Worm (Caenorhabditis elegans): ENCODE data around the gene F13H8.8.
A peak's percentile ranks its signal among the peaks of the same experiment; 100 is the strongest.

The F13H8.8 gene

ce11 chrII:6241758-6242157, 26.1 kb downstream of the F13H8.8 start, which contains the start of gene T24H7.8:
TSS of gene T24H7.8 (plus strand) at chrII:6242058.
- TF ChIP-seq nhr-11 (tag; optimal IDR thresholded peaks at IDR 0.05) = no peak
- no peak for TF ChIP-seq F37D6.2 (tag; optimal IDR thresholded peaks at IDR 0.05)
- TF ChIP-seq madf-5 (GFP tag; IDR thresholded peaks at IDR 0.05) = no peak
- TF ChIP-seq dmd-9 (GFP tag; IDR thresholded peaks at IDR 0.05) = no peak
- TF ChIP-seq spr-1 (tag; optimal IDR thresholded peaks at IDR 0.05) = no peak
- no peak for TF ChIP-seq skn-1 (tag; optimal IDR thresholded peaks at IDR 0.05)
- TF ChIP-seq dmd-8 (GFP tag; IDR thresholded peaks at IDR 0.05) = no peak
- TF ChIP-seq sdz-12 (GFP tag; optimal IDR thresholded peaks at IDR 0.05) = no peak
- no peak for TF ChIP-seq unc-62 (GFP tag; optimal IDR thresholded peaks at IDR 0.05 in 1 of 2)
- no peak for TF ChIP-seq unc-62 (tag; optimal IDR thresholded peaks at IDR 0.05)
- TF ChIP-seq zfp-2 (tag; optimal IDR thresholded peaks at IDR 0.05) = no peak
- TF ChIP-seq ztf-11 (tag; optimal IDR thresholded peaks at IDR 0.05) = no peak
- TF ChIP-seq F26F4.8 (GFP tag; conservative IDR thresholded peaks at IDR 0.05) = no peak
- no peak for TF ChIP-seq set-16 (GFP tag; IDR thresholded peaks at IDR 0.05)

ce11 chrII:6236093-6236945, 31.6 kb downstream of the F13H8.8 start:
- TF ChIP-seq nhr-6 (tag; optimal IDR thresholded peaks at IDR 0.05) (peak; percentile 49), ztf-11 (tag; optimal IDR thresholded peaks at IDR 0.05) (no peak), vab-7 (GFP tag; IDR thresholded peaks at IDR 0.05) (no peak), nhr-237 (tag; optimal IDR thresholded peaks at IDR 0.05) (no peak), snpc-4 (tag; optimal IDR thresholded peaks at IDR 0.05) (no peak), lim-7 (GFP tag; IDR thresholded peaks at IDR 0.05) (no peak), mxl-2 (GFP tag; conservative IDR thresholded peaks at IDR 0.05) (no peak), Y48G9A.11 (GFP tag; IDR thresholded peaks at IDR 0.05) (no peak), mep-1 (tag; optimal IDR thresholded peaks at IDR 0.05) (no peak), F37D6.2 (tag; optimal IDR thresholded peaks at IDR 0.05) (no peak), zfp-3 (GFP tag; conservative IDR thresholded peaks at IDR 0.05) (no peak), ama-1 (optimal IDR thresholded peaks at IDR 0.05) (no peak), unc-39 (tag; optimal IDR thresholded peaks at IDR 0.05) (no peak), lin-15B (tag; optimal IDR thresholded peaks at IDR 0.05) (no peak), nhr-76 (tag; optimal IDR thresholded peaks at IDR 0.05) (no peak), mdl-1 (tag; optimal IDR thresholded peaks at IDR 0.05) (peak in 1 of 2 experiments; percentile 27), daf-16 (GFP tag; optimal IDR thresholded peaks at IDR 0.05) (peak in 1 of 2 experiments; percentile 44), daf-16 (tag; optimal IDR thresholded peaks at IDR 0.05) (peak; percentile 65), Y5F2A.4 (GFP tag; optimal IDR thresholded peaks at IDR 0.05) (no peak), spr-1 (tag; optimal IDR thresholded peaks at IDR 0.05) (no peak), hmg-1.1 (GFP tag; IDR thresholded peaks at IDR 0.05) (peak; percentile 32; the same call in 1 of the 2 replicates), madf-9 (GFP tag; conservative IDR thresholded peaks at IDR 0.05) (peak; percentile 49; the same call in 1 of the 2 replicates), unc-62 (GFP tag; optimal IDR thresholded peaks at IDR 0.05 in 1 of 2) (peak in 1 of 2 experiments; percentile 60), unc-62 (tag; optimal IDR thresholded peaks at IDR 0.05) (no peak), skn-1 (tag; optimal IDR thresholded peaks at IDR 0.05) (no peak), ceh-28 (tag; optimal IDR thresholded peaks at IDR 0.05) (no peak), T20F7.1 (GFP tag; optimal IDR thresholded peaks at IDR 0.05) (no peak), dve-1 (tag; optimal IDR thresholded peaks at IDR 0.05; ENCODE audit: insufficient read depth) (no peak), snpc-1.2 (GFP tag; IDR thresholded peaks at IDR 0.05) (no peak), php-3 (GFP tag; IDR thresholded peaks at IDR 0.05) (no peak), nhr-25 (tag; optimal IDR thresholded peaks at IDR 0.05; ENCODE audit: borderline replicate concordance, insufficient read depth) (no peak), daf-8 (GFP tag; IDR thresholded peaks at IDR 0.05) (no peak), set-16 (GFP tag; IDR thresholded peaks at IDR 0.05) (no peak), ceh-62 (tag; optimal IDR thresholded peaks at IDR 0.05) (no peak), zag-1 (tag; optimal IDR thresholded peaks at IDR 0.05) (no peak), daf-19 (GFP tag; conservative IDR thresholded peaks at IDR 0.05) (no peak), pha-4 (GFP tag; IDR thresholded peaks at IDR 0.05) (no peak), pha-4 (tag; optimal IDR thresholded peaks at IDR 0.05) (no peak), lin-39 (tag; optimal IDR thresholded peaks at IDR 0.05) (no peak), duxl-1 (tag; optimal IDR thresholded peaks at IDR 0.05; ENCODE audit: poor library complexity) (no peak), nhr-10 (tag; optimal IDR thresholded peaks at IDR 0.05) (no peak)

All from whole organism, L4 larva.